Fruit fly (Drosophila melanogaster): ENCODE measurements around the gene CG12025.

Gene CG12025

DNA sequence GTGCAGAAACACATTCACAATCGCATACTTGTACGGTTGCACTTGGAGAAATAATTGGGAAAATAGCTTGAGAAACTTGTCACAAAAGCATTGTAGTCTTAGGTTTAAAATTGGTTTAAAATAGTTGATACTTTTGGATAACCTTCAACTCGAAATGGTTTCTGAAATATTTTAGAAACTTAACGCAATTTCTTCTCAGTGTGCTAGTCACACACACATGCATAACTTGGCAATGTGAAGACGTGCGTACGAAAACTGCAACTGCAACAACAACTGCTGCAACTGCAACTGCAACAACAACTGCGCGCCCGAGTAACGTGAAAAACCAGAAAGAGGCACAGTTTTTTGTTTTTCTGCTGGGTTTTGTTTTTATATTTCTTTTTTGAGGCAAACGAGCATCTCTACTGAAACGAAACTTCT, 20.9 kb downstream of the CG12025 start (continued):
- TF ChIP-seq CG12219 (GFP tag; optimal IDR thresholded peaks at IDR 0.05), result peak; percentile 76
- TF ChIP-seq Usf (GFP tag; optimal IDR thresholded peaks at IDR 0.05), result peak; percentile 61
- TF ChIP-seq CG3838 (GFP tag; optimal IDR thresholded peaks at IDR 0.05), result peak; percentile 57
- TF ChIP-seq org-1 (GFP tag; optimal IDR thresholded peaks at IDR 0.05), result peak; percentile 72
- peak; percentile 49 for TF ChIP-seq CG13296 (GFP tag; optimal IDR thresholded peaks at IDR 0.05)
- peak; percentile 86 for TF ChIP-seq CG4424 (GFP tag; optimal IDR thresholded peaks at IDR 0.05)
- TF ChIP-seq bsh (GFP tag; optimal IDR thresholded peaks at IDR 0.05), result peak; percentile 86 to 92
- peak; percentile 77 for TF ChIP-seq oc (tag; optimal IDR thresholded peaks at IDR 0.05)
- no peak for TF ChIP-seq CG34224 (GFP tag; IDR thresholded peaks at IDR 0.05; ENCODE audit: partially characterized antibody)
- peak; percentile 83 for TF ChIP-seq CG2678 (tag; optimal IDR thresholded peaks at IDR 0.05)
- no peak for TF ChIP-seq Hey (tag; optimal IDR thresholded peaks at IDR 0.05)
- TF ChIP-seq CG10147 (GFP tag; optimal IDR thresholded peaks at IDR 0.05), result no peak
- peak; percentile 90 for TF ChIP-seq fd96Cb (tag; optimal IDR thresholded peaks at IDR 0.05)
- TF ChIP-seq stc (GFP tag; IDR thresholded peaks at IDR 0.05), result peak; percentile 82
- TF ChIP-seq CG9797 (GFP tag; optimal IDR thresholded peaks at IDR 0.05), result no peak
- TF ChIP-seq gro (GFP tag; optimal IDR thresholded peaks at IDR 0.05), result no peak
- TF ChIP-seq nmo (GFP tag; optimal IDR thresholded peaks at IDR 0.05), result peak; percentile 89
- TF ChIP-seq CG16813 (GFP tag; IDR thresholded peaks at IDR 0.05; ENCODE audit: partially characterized antibody), result no peak
- peak; percentile 25; the same call in 1 of the 3 replicates for TF ChIP-seq C15 (GFP tag; IDR thresholded peaks at IDR 0.05)
- TF ChIP-seq Aef1 (GFP tag; IDR thresholded peaks at IDR 0.05), result peak; percentile 71
- no peak for TF ChIP-seq GATAe (GFP tag; conservative IDR thresholded peaks at IDR 0.05)
- TF ChIP-seq CG31365 (tag; optimal IDR thresholded peaks at IDR 0.05), result no peak
- TF ChIP-seq shn (GFP tag; optimal IDR thresholded peaks at IDR 0.05), result peak; percentile 64
- no peak for TF ChIP-seq chinmo (GFP tag; IDR thresholded peaks at IDR 0.05; ENCODE audit: partially characterized antibody)
- TF ChIP-seq gsb-n (tag; optimal IDR thresholded peaks at IDR 0.05), result peak; percentile 81
- peak; percentile 83 for TF ChIP-seq ewg (GFP tag; optimal IDR thresholded peaks at IDR 0.05)
- no peak; the same call in 2 of the 3 replicates for TF ChIP-seq CG6175 (GFP tag; IDR thresholded peaks at IDR 0.05)
- peak; percentile 91 for TF ChIP-seq CG2712 (tag; optimal IDR thresholded peaks at IDR 0.05)
- TF ChIP-seq Atf3 (GFP tag; optimal IDR thresholded peaks at IDR 0.05), result peak; percentile 82
- TF ChIP-seq CoRest (tag; optimal IDR thresholded peaks at IDR 0.05), result peak; percentile 79
- peak in 1 of 2 experiments; percentile 31 for TF ChIP-seq Hr78 (GFP tag; optimal IDR thresholded peaks at IDR 0.05)
- peak; percentile 26; the same call in 1 of the 2 replicates for TF ChIP-seq rib (GFP tag; IDR thresholded peaks at IDR 0.05)
- TF ChIP-seq wdn (GFP tag; IDR thresholded peaks at IDR 0.05), result peak; percentile 38; the same call in 1 of the 2 replicates
- TF ChIP-seq CG4707 (GFP tag; optimal IDR thresholded peaks at IDR 0.05), result peak; percentile 72
- peak; percentile 57 for TF ChIP-seq stwl (tag; optimal IDR thresholded peaks at IDR 0.05)
- peak; percentile 79 for TF ChIP-seq ranshi (GFP tag; IDR thresholded peaks at IDR 0.05)
- TF ChIP-seq z (GFP tag; IDR thresholded peaks at IDR 0.05), result no peak
- peak; percentile 27 for TF ChIP-seq CG12299 (tag; optimal IDR thresholded peaks at IDR 0.05)
- TF ChIP-seq klu (GFP tag; IDR thresholded peaks at IDR 0.05), result peak; percentile 46
- peak; percentile 47 for TF ChIP-seq Myb (GFP tag; optimal IDR thresholded peaks at IDR 0.05)
- peak; percentile 75 for TF ChIP-seq lmd (GFP tag; IDR thresholded peaks at IDR 0.05)
- no peak for TF ChIP-seq CG6765 (GFP tag; optimal IDR thresholded peaks at IDR 0.05)
- peak; percentile 78 for TF ChIP-seq CG8359 (GFP tag; optimal IDR thresholded peaks at IDR 0.05; ENCODE audit: borderline replicate concordance)
- TF ChIP-seq CG6854 (GFP tag; optimal IDR thresholded peaks at IDR 0.05), result no peak
- peak; percentile 57; the same call in 1 of the 2 replicates for TF ChIP-seq E2f1 (GFP tag; IDR thresholded peaks at IDR 0.05)
- peak; percentile 55 for TF ChIP-seq her (GFP tag; optimal IDR thresholded peaks at IDR 0.05)
- TF ChIP-seq Dip3 (GFP tag; optimal IDR thresholded peaks at IDR 0.05), result peak; percentile 32
- no peak for TF ChIP-seq HLH4C (GFP tag; IDR thresholded peaks at IDR 0.05; ENCODE audit: partially characterized antibody)
- peak; percentile 90 for TF ChIP-seq gem (tag; optimal IDR thresholded peaks at IDR 0.05)
- peak; percentile 75 for TF ChIP-seq Antp (GFP tag; optimal IDR thresholded peaks at IDR 0.05)
